Worm (Caenorhabditis elegans): ENCODE results near the gene F44E2.10.

F44E2.10 gene

ce11 chrIII:8779912-8780311, 51.0 kb downstream of the F44E2.10 start, which contains the start of gene K02D10.4:
Gene K02D10.4 (minus strand): TSS chrIII:8780012.
- TF ChIP-seq lsy-2 (tag; optimal IDR thresholded peaks at IDR 0.05) (no peak), madf-9 (GFP tag; conservative IDR thresholded peaks at IDR 0.05) (no peak), aha-1 (tag) (peak; percentile 66), spr-3 (GFP tag; optimal IDR thresholded peaks at IDR 0.05) (no peak), F37D6.2 (tag; optimal IDR thresholded peaks at IDR 0.05) (no peak), lin-1 (GFP tag; IDR thresholded peaks at IDR 0.05) (no peak), dmd-6 (GFP tag; IDR thresholded peaks at IDR 0.05) (no peak)
